Fruit fly (Drosophila melanogaster) whole organism, embryonic: ENCODE measurements around the gene CG32187.

Source experiments
- Awh ChIP-seq: fragments of 200-800 bp; sonication (Bioruptor generic); IDR thresholded peaks from 2 replicates; pipeline ENCODE4, ENCODE4 v1.3.6; 2022; ENCODE audit warnings: missing biosample characterization, missing genetic modification characterization
- BtbVII ChIP-seq: fragments of 200-800 bp; sonication (Bioruptor generic); optimal IDR thresholded peaks from 3 replicates; lab custom pipeline; 2017; ENCODE audit warnings: missing biosample characterization, mild to moderate bottlenecking, missing genetic modification characterization
- C15 ChIP-seq: fragments of 200-800 bp; sonication (Bioruptor generic); IDR thresholded peaks from 3 replicates; pipeline ENCODE4 v1.3.6; 2022; ENCODE audit warnings: missing biosample characterization, missing genetic modification characterization
- CG10209 ChIP-seq: fragments of 200-800 bp; sonication (Bioruptor generic); optimal IDR thresholded peaks from 3 replicates; lab custom pipeline; 2017; ENCODE audit warnings: missing biosample characterization, mild to moderate bottlenecking, missing genetic modification characterization, missing genetic modification reagents
- CG11723 ChIP-seq: fragments of 200-800 bp; sonication (Bioruptor generic); optimal IDR thresholded peaks from 2 replicates; lab custom pipeline; 2017; ENCODE audit warnings: missing biosample characterization, mild to moderate bottlenecking, missing genetic modification characterization
- CG12219 ChIP-seq: fragments of 200-800 bp; sonication (Bioruptor generic); optimal IDR thresholded peaks from 3 replicates; lab custom pipeline; 2018; ENCODE audit warnings: missing biosample characterization, mild to moderate bottlenecking, missing genetic modification characterization
- CG12236 ChIP-seq: fragments of 200-800 bp; sonication (Bioruptor generic); optimal IDR thresholded peaks from 2 replicates; lab custom pipeline; 2016; ENCODE audit warnings: missing biosample characterization, missing genetic modification characterization
- CG12391 ChIP-seq: fragments of 200-800 bp; sonication (Bioruptor generic); optimal IDR thresholded peaks from 3 replicates; lab custom pipeline; 2018; ENCODE audit warnings: missing biosample characterization, mild to moderate bottlenecking, missing genetic modification characterization, moderate library complexity
- CG12942 ChIP-seq: fragments of 200-800 bp; sonication (Bioruptor generic); optimal IDR thresholded peaks from 3 replicates; lab custom pipeline; 2016; ENCODE audit warnings: missing biosample characterization, missing genetic modification characterization
- CG13424 ChIP-seq: fragments of 200-800 bp; sonication (Bioruptor generic); optimal IDR thresholded peaks from 2 replicates; lab custom pipeline; 2019; ENCODE audit warnings: missing biosample characterization, mild to moderate bottlenecking, missing genetic modification characterization, moderate library complexity
- CG14014 ChIP-seq: fragments of 200-800 bp; sonication (Bioruptor generic); IDR thresholded peaks from 2 replicates; pipeline ENCODE4 v1.3.6; 2022; ENCODE audit warnings: missing biosample characterization, missing genetic modification characterization
- CG17912 ChIP-seq: fragments of 200-800 bp; sonication (Bioruptor generic); optimal IDR thresholded peaks from 2 replicates; lab custom pipeline; 2018; ENCODE audit warnings: missing biosample characterization, mild to moderate bottlenecking, missing genetic modification characterization
- CG18619 ChIP-seq: fragments of 200-800 bp; sonication (Bioruptor generic); optimal IDR thresholded peaks from 3 replicates; lab custom pipeline; 2017; ENCODE audit warnings: missing biosample characterization, mild to moderate bottlenecking, missing genetic modification characterization
- CG31441 ChIP-seq: fragments of 200-800 bp; sonication (Bioruptor generic); IDR thresholded peaks from 2 replicates; pipeline ENCODE4 v1.3.6; 2022; ENCODE audit warnings: missing biosample characterization, missing genetic modification characterization
- CG32532 ChIP-seq: fragments of 200-800 bp; sonication (Bioruptor generic); IDR thresholded peaks from 2 replicates; pipeline ENCODE4 v1.3.6; 2022; ENCODE audit warnings: missing biosample characterization, missing genetic modification characterization
- CG32767 ChIP-seq: fragments of 200-800 bp; sonication (Bioruptor generic); IDR thresholded peaks from 2 replicates; pipeline ENCODE4 v1.3.6; 2022; ENCODE audit warnings: missing biosample characterization, missing genetic modification characterization
- CG43689 ChIP-seq: fragments of 200-800 bp; sonication (Bioruptor generic); IDR thresholded peaks from 2 replicates; pipeline ENCODE4 v1.3.6; 2022; ENCODE audit warnings: missing biosample characterization, missing genetic modification characterization
- CG7357 ChIP-seq: fragments of 200-800 bp; sonication (Bioruptor generic); IDR thresholded peaks from 3 replicates; pipeline ENCODE4 v1.3.6; 2022; ENCODE audit warnings: missing biosample characterization, missing genetic modification characterization
- CG7987 ChIP-seq: fragments of 200-800 bp; sonication (Bioruptor generic); optimal IDR thresholded peaks from 2 replicates; lab custom pipeline; 2018; ENCODE audit warnings: missing biosample characterization, mild to moderate bottlenecking, missing genetic modification characterization, moderate library complexity
- CG9797 ChIP-seq: fragments of 200-800 bp; sonication (Bioruptor generic); optimal IDR thresholded peaks from 3 replicates; lab custom pipeline; 2018; ENCODE audit warnings: missing biosample characterization, mild to moderate bottlenecking, missing genetic modification characterization
- Camta ChIP-seq: fragments of 200-800 bp; sonication (Bioruptor generic); optimal IDR thresholded peaks from 2 replicates; lab custom pipeline; 2016; ENCODE audit warnings: missing biosample characterization, missing genetic modification characterization
- D19A ChIP-seq: fragments of 200-800 bp; optimal IDR thresholded peaks from 3 replicates; lab custom pipeline; 2019; ENCODE audit warnings: missing biosample characterization, mild to moderate bottlenecking, missing genetic modification characterization, moderate library complexity
- Ets65A ChIP-seq: fragments of 200-800 bp; sonication (Bioruptor generic); peaks from one replicate; lab custom pipeline; 2016; ENCODE audit warnings: missing biosample characterization, missing genetic modification characterization
- Fer1 ChIP-seq: fragments of 200-800 bp; sonication (Bioruptor generic); optimal IDR thresholded peaks from 2 replicates; lab custom pipeline; 2017; ENCODE audit warnings: missing biosample characterization, mild to moderate bottlenecking, missing genetic modification characterization
- GATAe ChIP-seq: fragments of 200-800 bp; sonication (Bioruptor generic); conservative IDR thresholded peaks from 2 replicates; pipeline ENCODE4 v1.3.6; 2022; ENCODE audit warnings: missing biosample characterization, missing genetic modification characterization
- HmgD ChIP-seq: fragments of 200-800 bp; sonication (Bioruptor generic); optimal IDR thresholded peaks from 3 replicates; lab custom pipeline; 2016; ENCODE audit warnings: missing biosample characterization, missing genetic modification characterization
- Hr3 ChIP-seq: fragments of 200-800 bp; sonication (Bioruptor generic); optimal IDR thresholded peaks from 3 replicates; lab custom pipeline; 2016; ENCODE audit warnings: missing biosample characterization, missing genetic modification characterization
- MBD-R2 ChIP-seq: fragments of 200-800 bp; sonication (Bioruptor generic); IDR thresholded peaks from 2 replicates; pipeline ENCODE4 v1.3.6; 2022; ENCODE audit warnings: missing biosample characterization, missing genetic modification characterization
- MESR4 ChIP-seq: fragments of 200-800 bp; sonication (Bioruptor generic); optimal IDR thresholded peaks from 2 replicates; lab custom pipeline; 2018; ENCODE audit warnings: missing biosample characterization, mild to moderate bottlenecking, missing genetic modification characterization, moderate library complexity
- Max ChIP-seq: fragments of 200-800 bp; sonication (Bioruptor generic); optimal IDR thresholded peaks from 2 replicates; lab custom pipeline; 2016; ENCODE audit warnings: missing biosample characterization, mild to moderate bottlenecking, missing genetic modification characterization
- Opbp ChIP-seq: fragments of 200-800 bp; sonication (Bioruptor generic); IDR thresholded peaks from 3 replicates; pipeline ENCODE4 v1.3.6; 2022; ENCODE audit warnings: missing biosample characterization, missing genetic modification characterization; ENCODE audit not compliant: partially characterized antibody
- Tbp ChIP-seq: fragments of >200 bp; optimal IDR thresholded peaks from 2 replicates; lab custom pipeline; 2018; ENCODE audit warnings: missing biosample characterization, missing genetic modification characterization
- az2 ChIP-seq: fragments of 200-800 bp; sonication (Bioruptor generic); optimal IDR thresholded peaks from 3 replicates; lab custom pipeline; 2016; ENCODE audit warnings: missing biosample characterization, missing genetic modification characterization
- cad ChIP-seq: fragments of >200 bp; optimal IDR thresholded peaks from 2 replicates; lab custom pipeline; 2017; ENCODE audit warnings: missing biosample characterization, missing genetic modification characterization
- corto ChIP-seq: fragments of 200-800 bp; sonication (Bioruptor generic); optimal IDR thresholded peaks from 2 replicates; lab custom pipeline; 2016; ENCODE audit warnings: missing biosample characterization, mild to moderate bottlenecking, missing genetic modification characterization, moderate library complexity
- emc ChIP-seq: fragments of 200-800 bp; sonication (Bioruptor generic); optimal IDR thresholded peaks from 2 replicates; lab custom pipeline; 2016; ENCODE audit warnings: missing biosample characterization, missing genetic modification characterization
- eve ChIP-seq, 2 experiments: fragments of >200 bp; optimal IDR thresholded peaks; 2 replicates each; lab custom pipeline; 2017; ENCODE audit warnings: missing biosample characterization in 2 of 2, missing genetic modification characterization in 2 of 2
- fd96Cb ChIP-seq: fragments of 200-800 bp; sonication (Bioruptor generic); optimal IDR thresholded peaks from 2 replicates; lab custom pipeline; 2018; ENCODE audit warnings: missing biosample characterization, mild to moderate bottlenecking, missing genetic modification characterization, moderate library complexity
- ftz-f1 ChIP-seq: fragments of 200-800 bp; sonication (Bioruptor generic); optimal IDR thresholded peaks from 2 replicates; lab custom pipeline; 2016; ENCODE audit warnings: missing biosample characterization, missing genetic modification characterization
- grn ChIP-seq: fragments of 200-800 bp; sonication (Bioruptor generic); optimal IDR thresholded peaks from 3 replicates; lab custom pipeline; 2017; ENCODE audit warnings: missing biosample characterization, missing genetic modification characterization
- her ChIP-seq: fragments of 200-800 bp; sonication (Bioruptor generic); optimal IDR thresholded peaks from 2 replicates; lab custom pipeline; 2016; ENCODE audit warnings: missing biosample characterization, missing genetic modification characterization
- ken ChIP-seq: fragments of 200-800 bp; sonication (Bioruptor generic); IDR thresholded peaks from 3 replicates; pipeline ENCODE4 v1.3.6; 2022; ENCODE audit warnings: missing biosample characterization, missing genetic modification characterization
- lilli ChIP-seq: fragments of 200-800 bp; sonication (Bioruptor generic); optimal IDR thresholded peaks from 3 replicates; lab custom pipeline; 2016; ENCODE audit warnings: missing biosample characterization, missing genetic modification characterization
- pb ChIP-seq: fragments of 200-800 bp; sonication (Bioruptor generic); optimal IDR thresholded peaks from 3 replicates; lab custom pipeline; 2016; ENCODE audit warnings: missing biosample characterization, missing genetic modification characterization
- pros ChIP-seq: fragments of 200-800 bp; sonication (Bioruptor generic); optimal IDR thresholded peaks from 3 replicates; lab custom pipeline; 2019; ENCODE audit warnings: missing biosample characterization, mild to moderate bottlenecking, missing genetic modification characterization, moderate library complexity
- tgo ChIP-seq: fragments of 200-800 bp; sonication (Bioruptor generic); IDR thresholded peaks from 3 replicates; pipeline ENCODE4 v1.3.6; 2022; ENCODE audit warnings: missing biosample characterization, missing genetic modification characterization
- tio ChIP-seq: fragments of 200-800 bp; sonication (Bioruptor generic); optimal IDR thresholded peaks from 2 replicates; lab custom pipeline; 2017; ENCODE audit warnings: missing biosample characterization, missing genetic modification characterization, inconsistent platforms
- tna ChIP-seq: fragments of 200-800 bp; sonication (Bioruptor generic); IDR thresholded peaks from 2 replicates; pipeline ENCODE4 v1.3.6; 2022; ENCODE audit warnings: missing biosample characterization, missing genetic modification characterization; ENCODE audit not compliant: partially characterized antibody
- vnd ChIP-seq: fragments of 200-800 bp; sonication (Bioruptor generic); IDR thresholded peaks from 3 replicates; pipeline ENCODE4 v1.3.6; 2022; ENCODE audit warnings: missing biosample characterization, missing genetic modification characterization; ENCODE audit not compliant: partially characterized antibody

Gene CG32187

dm6 chr3L:17757156-17758083 is 48.7 kb downstream of the CG32187 start (continued):
- TF ChIP-seq MBD-R2 (GFP tag; lab: Robert Waterston, UW) (no peak), ftz-f1 (GFP tag; lab: Kevin White, UChicago) (no peak), tio (GFP tag; lab: Kevin White, UChicago) (peak; percentile 74), CG12236 (GFP tag; lab: Kevin White, UChicago) (peak; percentile 55), eve (GFP tag; optimal IDR thresholded peaks at IDR 0.05; lab: Kevin White, UChicago) (peak; percentile 35 to 92), Camta (GFP tag; lab: Kevin White, UChicago) (peak; percentile 70), pros (GFP tag; lab: Kevin White, UChicago) (peak; percentile 88), CG43689 (GFP tag; lab: Robert Waterston, UW) (no peak), ken (GFP tag; lab: Robert Waterston, UW) (peak; percentile 20; the same call in 1 of the 3 replicates), MESR4 (GFP tag; lab: Kevin White, UChicago) (no peak), lilli (GFP tag; lab: Kevin White, UChicago) (peak; percentile 45), cad (GFP tag; lab: Kevin White, UChicago) (no peak), CG12942 (peak; percentile 35), az2 (GFP tag; lab: Kevin White, UChicago) (peak; percentile 79), HmgD (GFP tag; lab: Kevin White, UChicago) (no peak), CG12391 (tag; lab: Kevin White, UChicago) (peak; percentile 88), corto (GFP tag; lab: Kevin White, UChicago) (no peak), tna (GFP tag; lab: Robert Waterston, UW) (no peak), Opbp (GFP tag; lab: Robert Waterston, UW) (no peak), Ets65A (GFP tag; lab: Kevin White, UChicago) (peak; percentile 75), CG11723 (GFP tag; lab: Kevin White, UChicago) (peak; percentile 69), CG7357 (GFP tag; lab: Robert Waterston, UW) (peak; percentile 59; the same call in 1 of the 3 replicates), her (GFP tag; lab: Kevin White, UChicago) (no peak), CG31441 (GFP tag; lab: Robert Waterston, UW) (peak; percentile 95), CG7987 (GFP tag; lab: Kevin White, UChicago) (no peak), tgo (GFP tag; lab: Robert Waterston, UW) (peak; percentile 54), emc (no peak), CG13424 (tag; lab: Kevin White, UChicago) (peak; percentile 78), CG12219 (GFP tag; lab: Kevin White, UChicago) (peak; percentile 72), D19A (tag; lab: Kevin White, UChicago) (peak; percentile 88), C15 (GFP tag; lab: Robert Waterston, UW) (no peak), Hr3 (GFP tag; lab: Kevin White, UChicago) (peak; percentile 74), vnd (no peak), BtbVII (peak; percentile 67), CG9797 (GFP tag; lab: Kevin White, UChicago) (peak; percentile 26), CG18619 (GFP tag; lab: Kevin White, UChicago) (peak; percentile 73), Fer1 (GFP tag; lab: Kevin White, UChicago) (no peak), Awh (GFP tag; lab: Robert Waterston, UW) (peak; percentile 65), Tbp (no peak), GATAe (GFP tag; lab: Robert Waterston, UW) (no peak), CG10209 (peak; percentile 82), CG32532 (no peak), fd96Cb (peak; percentile 86), Max (GFP tag; lab: Kevin White, UChicago) (peak; percentile 76), grn (no peak), CG32767 (GFP tag; lab: Robert Waterston, UW) (peak; percentile 58; the same call in 1 of the 2 replicates), CG17912 (GFP tag; lab: Kevin White, UChicago) (no peak), CG14014 (no peak), pb (GFP tag; lab: Kevin White, UChicago) (peak; percentile 6)
